Fruit fly (Drosophila melanogaster): ENCODE data around the gene chas.

chas gene

DNA sequence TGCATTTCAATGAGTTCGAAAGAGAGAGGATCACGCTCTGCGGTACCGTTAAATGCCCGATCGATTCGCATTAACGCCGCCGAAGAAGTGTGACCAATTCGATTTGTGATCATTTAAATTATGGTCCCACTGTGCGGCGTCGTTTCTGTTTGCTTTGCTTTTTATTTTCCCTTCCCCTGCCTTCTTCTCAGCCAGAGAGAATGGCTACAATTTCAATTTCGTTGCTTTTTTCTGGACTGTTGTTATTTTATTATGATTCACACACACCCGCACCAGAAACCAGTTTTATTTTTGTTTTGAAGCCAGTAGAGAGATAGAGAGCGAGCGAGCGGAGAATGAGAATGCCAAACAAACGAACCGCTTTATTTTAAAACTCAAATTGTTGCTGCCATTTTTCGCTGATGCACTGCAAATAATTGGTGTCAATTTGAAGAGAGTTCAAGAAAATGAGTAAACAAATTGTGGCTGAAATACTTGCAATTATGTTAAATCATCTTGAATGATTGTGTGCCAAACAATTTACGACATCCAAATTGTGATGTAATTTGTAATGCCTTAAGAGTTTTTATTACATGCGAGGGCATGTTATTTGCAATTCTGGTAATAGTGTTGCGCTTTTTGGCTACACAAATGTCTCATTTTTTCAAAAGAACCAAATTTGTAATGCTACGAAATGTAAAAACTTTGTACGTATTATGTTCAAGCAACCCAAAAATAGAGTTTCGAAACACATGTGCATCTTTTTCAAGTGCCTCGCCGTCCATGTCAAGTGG is 44.2 kb upstream of the chas start (continued):
- TF ChIP-seq crc (GFP tag; optimal IDR thresholded peaks at IDR 0.05) = peak; percentile 16
- TF ChIP-seq Oaz (GFP tag; IDR thresholded peaks at IDR 0.05) = 0 out of 2 replicates have a peak, but pooled peaks have one; percentile 6
- TF ChIP-seq CG13287 (GFP tag; IDR thresholded peaks at IDR 0.05; ENCODE audit: partially characterized antibody) = peak; percentile 45
- no peak for TF ChIP-seq amos (GFP tag; IDR thresholded peaks at IDR 0.05; ENCODE audit: partially characterized antibody)
- no peak for TF ChIP-seq CG15601 (tag; optimal IDR thresholded peaks at IDR 0.05)
- TF ChIP-seq dmrt11E (tag; optimal IDR thresholded peaks at IDR 0.05) = peak; percentile 42
- no peak for TF ChIP-seq CG30020 (tag; optimal IDR thresholded peaks at IDR 0.05)
- peak; percentile 20 for TF ChIP-seq CG12104 (GFP tag; optimal IDR thresholded peaks at IDR 0.05)
- no peak for TF ChIP-seq CG7357 (GFP tag; IDR thresholded peaks at IDR 0.05)
- TF ChIP-seq CkIIα-i1 (GFP tag; IDR thresholded peaks at IDR 0.05) = no peak
- no peak for TF ChIP-seq H15 (GFP tag; IDR thresholded peaks at IDR 0.05)
- TF ChIP-seq cas (GFP tag; IDR thresholded peaks at IDR 0.05) = no peak
- TF ChIP-seq CG4404 (GFP tag; IDR thresholded peaks at IDR 0.05) = no peak
- no peak for TF ChIP-seq H2.0 (GFP tag; IDR thresholded peaks at IDR 0.05)
- TF ChIP-seq stwl (tag; optimal IDR thresholded peaks at IDR 0.05) = peak; percentile 93
- peak; percentile 26 for TF ChIP-seq HLH54F (GFP tag; optimal IDR thresholded peaks at IDR 0.05)
- TF ChIP-seq en (GFP tag; optimal IDR thresholded peaks at IDR 0.05) = peak; percentile 18
- no peak for TF ChIP-seq CG34422 (GFP tag; IDR thresholded peaks at IDR 0.05)
- TF ChIP-seq danr (GFP tag; IDR thresholded peaks at IDR 0.05) = no peak
- no peak for TF ChIP-seq CG7271 (tag; optimal IDR thresholded peaks at IDR 0.05)
- no peak for TF ChIP-seq dimm (GFP tag; IDR thresholded peaks at IDR 0.05)
- TF ChIP-seq sr (GFP tag; IDR thresholded peaks at IDR 0.05) = no peak
- TF ChIP-seq CG10274 (GFP tag; optimal IDR thresholded peaks at IDR 0.05) = no peak
- TF ChIP-seq CoRest (tag; optimal IDR thresholded peaks at IDR 0.05) = peak; percentile 50
- no peak for TF ChIP-seq CG11093 (GFP tag; IDR thresholded peaks at IDR 0.05)
- TF ChIP-seq CG14441 (GFP tag; IDR thresholded peaks at IDR 0.05) = no peak
- TF ChIP-seq CG2889 (GFP tag; IDR thresholded peaks at IDR 0.05) = no peak
- peak; percentile 36 for TF ChIP-seq CG7556 (GFP tag; optimal IDR thresholded peaks at IDR 0.05)
- no peak for TF ChIP-seq Ravus (GFP tag; IDR thresholded peaks at IDR 0.05)
- TF ChIP-seq zfh2 (GFP tag; optimal IDR thresholded peaks at IDR 0.05) = no peak
- no peak for TF ChIP-seq Dfd (GFP tag; optimal IDR thresholded peaks at IDR 0.05)
- TF ChIP-seq Doc3 (GFP tag; IDR thresholded peaks at IDR 0.05; ENCODE audit: partially characterized antibody) = 0 out of 3 replicates have a peak, but pooled peaks have one; percentile 27
- peak; percentile 39 for TF ChIP-seq pum (GFP tag; optimal IDR thresholded peaks at IDR 0.05)
- no peak for TF ChIP-seq salm (tag; optimal IDR thresholded peaks at IDR 0.05)
- TF ChIP-seq CG34376 (GFP tag; optimal IDR thresholded peaks at IDR 0.05) = no peak
- no peak for TF ChIP-seq CG6683 (GFP tag; optimal IDR thresholded peaks at IDR 0.05)
- TF ChIP-seq kah (GFP tag; optimal IDR thresholded peaks at IDR 0.05) = no peak
- no peak for TF ChIP-seq zen (tag; optimal IDR thresholded peaks at IDR 0.05)
- no peak for TF ChIP-seq eyg (GFP tag; optimal IDR thresholded peaks at IDR 0.05)
- TF ChIP-seq ci (GFP tag; IDR thresholded peaks at IDR 0.05) = no peak
- peak; percentile 54 for TF ChIP-seq Ets65A (GFP tag)
- peak; percentile 45 for TF ChIP-seq CG2712 (tag; optimal IDR thresholded peaks at IDR 0.05)
- no peak for TF ChIP-seq corto (GFP tag; optimal IDR thresholded peaks at IDR 0.05)
- TF ChIP-seq Med (GFP tag) = peak; percentile 83
- no peak for TF ChIP-seq Deaf1 (tag; optimal IDR thresholded peaks at IDR 0.05)
- no peak for TF ChIP-seq sob (GFP tag; IDR thresholded peaks at IDR 0.05)
- TF ChIP-seq CG42726 (GFP tag; IDR thresholded peaks at IDR 0.05; ENCODE audit: partially characterized antibody) = no peak
- peak; percentile 43 for TF ChIP-seq bab2 (GFP tag; optimal IDR thresholded peaks at IDR 0.05)
- TF ChIP-seq NK7.1 (GFP tag; optimal IDR thresholded peaks at IDR 0.05) = no peak
- TF ChIP-seq exex (tag; optimal IDR thresholded peaks at IDR 0.05) = no peak
- TF ChIP-seq shn (GFP tag; optimal IDR thresholded peaks at IDR 0.05) = peak; percentile 10

All from whole organism, embryonic.